Comparison of ENCODE assay signal across 4 fruit fly cellular contexts in genomic region chr3R:12719627-12720343, dm6.
TF ChIP-seq lines count a peak whose summit lies in the region.

No protein-coding gene starts in this region.

TF ChIP-seq in whole organism, adult, 20 proteins besides CTCF, POLR2A, EP300 and RAD21 (continued from another document):
- TF ChIP-seq cic (GFP tag; optimal IDR thresholded peaks at IDR 0.05; lab: Kevin White, UChicago) (peak; percentile 86), kay (GFP tag; lab: Kevin White, UChicago; ENCODE audit: borderline replicate concordance) (peak; percentile 92)

TF ChIP-seq in whole organism, embryonic, 481 proteins besides CTCF, POLR2A, EP300 and RAD21 (continued from another document and continues in another):
- peak; percentile 76 for TF ChIP-seq row (GFP tag; IDR thresholded peaks at IDR 0.05; lab: Robert Waterston, UW)
- TF ChIP-seq unc-4 (GFP tag; IDR thresholded peaks at IDR 0.05; lab: Robert Waterston, UW; ENCODE audit: partially characterized antibody), result peak; percentile 20; the same call in 1 of the 2 replicates
- TF ChIP-seq CG8924 (tag; optimal IDR thresholded peaks at IDR 0.05; lab: Kevin White, UChicago), result peak; percentile 24
- peak; percentile 68 for TF ChIP-seq CG34376 (GFP tag; optimal IDR thresholded peaks at IDR 0.05; lab: Kevin White, UChicago)
- TF ChIP-seq Hmr (GFP tag; optimal IDR thresholded peaks at IDR 0.05; lab: Kevin White, UChicago), result peak; percentile 41
- no peak for TF ChIP-seq CG6791 (GFP tag; IDR thresholded peaks at IDR 0.05; lab: Robert Waterston, UW; ENCODE audit: partially characterized antibody)
- TF ChIP-seq CG12769 (tag; optimal IDR thresholded peaks at IDR 0.05; lab: Kevin White, UChicago), result peak; percentile 57
- TF ChIP-seq CG9727 (GFP tag; optimal IDR thresholded peaks at IDR 0.05; lab: Kevin White, UChicago), result peak; percentile 32
- no peak for TF ChIP-seq lov (optimal IDR thresholded peaks at IDR 0.05; lab: Kevin White, UChicago)
- TF ChIP-seq lov (GFP tag; IDR thresholded peaks at IDR 0.05; lab: Robert Waterston, UW), result 0 out of 3 replicates have a peak, but pooled peaks have one; percentile 17
- TF ChIP-seq CG9817 (tag; optimal IDR thresholded peaks at IDR 0.05; lab: Kevin White, UChicago), result no peak
- TF ChIP-seq Hr3 (GFP tag; optimal IDR thresholded peaks at IDR 0.05; lab: Kevin White, UChicago), result peak; percentile 23
- peak; percentile 52 for TF ChIP-seq Sox100B (GFP tag; optimal IDR thresholded peaks at IDR 0.05; lab: Kevin White, UChicago)
- peak; percentile 30 for TF ChIP-seq scrt (GFP tag; optimal IDR thresholded peaks at IDR 0.05; lab: Kevin White, UChicago)
- TF ChIP-seq kah (GFP tag; optimal IDR thresholded peaks at IDR 0.05; lab: Kevin White, UChicago), result no peak
- peak; percentile 71 to 90 for TF ChIP-seq Trl (optimal IDR thresholded peaks at IDR 0.05; lab: Kevin White, UChicago)
- TF ChIP-seq Trl (GFP tag; optimal IDR thresholded peaks at IDR 0.05; lab: Kevin White, UChicago), result no peak
- peak; percentile 16 for TF ChIP-seq HmgZ (tag; optimal IDR thresholded peaks at IDR 0.05; lab: Kevin White, UChicago)
- TF ChIP-seq sd (tag; optimal IDR thresholded peaks at IDR 0.05; lab: Kevin White, UChicago), result peak; percentile 38
- TF ChIP-seq ind (GFP tag; optimal IDR thresholded peaks at IDR 0.05; lab: Kevin White, UChicago), result peak; percentile 8
- no peak for TF ChIP-seq CG8478 (optimal IDR thresholded peaks at IDR 0.05; lab: Kevin White, UChicago)
- no peak for TF ChIP-seq usp (GFP tag; optimal IDR thresholded peaks at IDR 0.05; lab: Kevin White, UChicago)
- peak; percentile 45 for TF ChIP-seq Blimp-1 (GFP tag; optimal IDR thresholded peaks at IDR 0.05; lab: Kevin White, UChicago)
- no peak for TF ChIP-seq Ets65A (GFP tag; lab: Kevin White, UChicago)
- no peak for TF ChIP-seq CG7963 (GFP tag; IDR thresholded peaks at IDR 0.05; lab: Robert Waterston, UW; ENCODE audit: partially characterized antibody)
- TF ChIP-seq Pdp1 (GFP tag; optimal IDR thresholded peaks at IDR 0.05; lab: Kevin White, UChicago), result peak in 1 of 2 experiments; percentile 18
- TF ChIP-seq BtbVII (GFP tag; optimal IDR thresholded peaks at IDR 0.05; lab: Kevin White, UChicago), result peak; percentile 36
- no peak for TF ChIP-seq CG7271 (tag; optimal IDR thresholded peaks at IDR 0.05; lab: Kevin White, UChicago)
- TF ChIP-seq ranshi (GFP tag; IDR thresholded peaks at IDR 0.05; lab: Robert Waterston, UW), result no peak
- no peak for TF ChIP-seq CG9797 (GFP tag; optimal IDR thresholded peaks at IDR 0.05; lab: Kevin White, UChicago)
- TF ChIP-seq CG42726 (GFP tag; IDR thresholded peaks at IDR 0.05; lab: Robert Waterston, UW; ENCODE audit: partially characterized antibody), result 0 out of 2 replicates have a peak, but pooled peaks have one; percentile 29
- no peak for TF ChIP-seq kni (GFP tag; optimal IDR thresholded peaks at IDR 0.05; lab: Kevin White, UChicago)
- TF ChIP-seq CG32532 (GFP tag; IDR thresholded peaks at IDR 0.05; lab: Robert Waterston, UW), result peak; percentile 53
- no peak for TF ChIP-seq corto (GFP tag; optimal IDR thresholded peaks at IDR 0.05; lab: Kevin White, UChicago)
- TF ChIP-seq p53 (GFP tag; optimal IDR thresholded peaks at IDR 0.05; lab: Kevin White, UChicago), result no peak
- TF ChIP-seq salm (tag; optimal IDR thresholded peaks at IDR 0.05; lab: Kevin White, UChicago), result no peak
- peak; percentile 71 for TF ChIP-seq nom (GFP tag; optimal IDR thresholded peaks at IDR 0.05; lab: Kevin White, UChicago)
- peak; percentile 80 for TF ChIP-seq CG15479 (GFP tag; optimal IDR thresholded peaks at IDR 0.05; lab: Kevin White, UChicago)
- peak; percentile 9 for TF ChIP-seq mirr (GFP tag; optimal IDR thresholded peaks at IDR 0.05; lab: Kevin White, UChicago)
- TF ChIP-seq caup (GFP tag; optimal IDR thresholded peaks at IDR 0.05; lab: Kevin White, UChicago; ENCODE audit: severe bottlenecking), result peak; percentile 42
- TF ChIP-seq CG15269 (tag; optimal IDR thresholded peaks at IDR 0.05; lab: Kevin White, UChicago), result peak; percentile 49
- peak; percentile 12 for TF ChIP-seq CG6254 (GFP tag; optimal IDR thresholded peaks at IDR 0.05; lab: Kevin White, UChicago)

TF ChIP-seq in whole organism, prepupa, 60 proteins besides CTCF, POLR2A, EP300 and RAD21 (continued from another document):
- TF ChIP-seq achi (GFP tag; optimal IDR thresholded peaks at IDR 0.05; lab: Kevin White, UChicago) (peak; percentile 66), Eip93F (GFP tag; optimal IDR thresholded peaks at IDR 0.05; lab: Kevin White, UChicago) (no peak), CG8319 (GFP tag; optimal IDR thresholded peaks at IDR 0.05; lab: Kevin White, UChicago) (peak; percentile 56), CG6792 (GFP tag; optimal IDR thresholded peaks at IDR 0.05; lab: Kevin White, UChicago) (peak; percentile 65), cyc (GFP tag; optimal IDR thresholded peaks at IDR 0.05; lab: Kevin White, UChicago) (peak; percentile 19), CG34406 (GFP tag; optimal IDR thresholded peaks at IDR 0.05; lab: Kevin White, UChicago) (peak; percentile 79), Hr38 (GFP tag; optimal IDR thresholded peaks at IDR 0.05; lab: Kevin White, UChicago) (no peak), CG8632 (GFP tag; optimal IDR thresholded peaks at IDR 0.05; lab: Kevin White, UChicago) (peak; percentile 80), Eip78C (GFP tag; lab: Kevin White, UChicago) (peak; percentile 80), eg (GFP tag; IDR thresholded peaks at IDR 0.05; lab: Robert Waterston, UW) (peak; percentile 50), CG6854 (GFP tag; optimal IDR thresholded peaks at IDR 0.05; lab: Kevin White, UChicago) (peak; percentile 55), Sox15 (GFP tag; optimal IDR thresholded peaks at IDR 0.05; lab: Kevin White, UChicago) (no peak), CG3919 (GFP tag; optimal IDR thresholded peaks at IDR 0.05; lab: Kevin White, UChicago) (peak; percentile 63), lz (GFP tag; optimal IDR thresholded peaks at IDR 0.05; lab: Kevin White, UChicago) (peak; percentile 38), OdsH (GFP tag; optimal IDR thresholded peaks at IDR 0.05; lab: Kevin White, UChicago) (peak; percentile 47), pdm3 (GFP tag; optimal IDR thresholded peaks at IDR 0.05; lab: Kevin White, UChicago) (peak; percentile 44), Sox102F (GFP tag; optimal IDR thresholded peaks at IDR 0.05; lab: Kevin White, UChicago) (peak; percentile 53), CG3032 (tag; optimal IDR thresholded peaks at IDR 0.05; lab: Kevin White, UChicago) (peak; percentile 66), CG11294 (GFP tag; IDR thresholded peaks at IDR 0.05; lab: Robert Waterston, UW) (peak; percentile 41), Lpt (GFP tag; optimal IDR thresholded peaks at IDR 0.05; lab: Kevin White, UChicago) (no peak), Blimp-1 (GFP tag; optimal IDR thresholded peaks at IDR 0.05; lab: Kevin White, UChicago) (peak; percentile 44), CG31627 (GFP tag; optimal IDR thresholded peaks at IDR 0.05; lab: Kevin White, UChicago) (peak; percentile 19), spab (GFP tag; optimal IDR thresholded peaks at IDR 0.05; lab: Kevin White, UChicago) (peak; percentile 47), topi (GFP tag; optimal IDR thresholded peaks at IDR 0.05; lab: Kevin White, UChicago) (peak; percentile 44), esn (GFP tag; optimal IDR thresholded peaks at IDR 0.05; lab: Kevin White, UChicago) (peak; percentile 68), CG8119 (GFP tag; IDR thresholded peaks at IDR 0.05; lab: Robert Waterston, UW) (peak; percentile 51; the same call in 1 of the 3 replicates), CG7368 (GFP tag; optimal IDR thresholded peaks at IDR 0.05; lab: Kevin White, UChicago) (peak; percentile 33), CG11902 (GFP tag; optimal IDR thresholded peaks at IDR 0.05; lab: Kevin White, UChicago) (peak; percentile 25), salr (GFP tag; optimal IDR thresholded peaks at IDR 0.05; lab: Kevin White, UChicago) (peak in 1 of 2 experiments; percentile 38), CG1621 (tag; optimal IDR thresholded peaks at IDR 0.05; lab: Kevin White, UChicago) (peak; percentile 13), CG10669 (GFP tag; optimal IDR thresholded peaks at IDR 0.05; lab: Kevin White, UChicago) (peak; percentile 64), Sox14 (GFP tag; optimal IDR thresholded peaks at IDR 0.05; lab: Kevin White, UChicago) (peak; percentile 9), Hr4 (GFP tag; optimal IDR thresholded peaks at IDR 0.05; lab: Kevin White, UChicago) (peak; percentile 41), CG9139 (GFP tag; optimal IDR thresholded peaks at IDR 0.05; lab: Kevin White, UChicago) (peak; percentile 22), CG6808 (GFP tag; optimal IDR thresholded peaks at IDR 0.05; lab: Kevin White, UChicago) (peak; percentile 50), Ets96B (tag; optimal IDR thresholded peaks at IDR 0.05; lab: Kevin White, UChicago) (peak; percentile 78), CG11762 (GFP tag; optimal IDR thresholded peaks at IDR 0.05; lab: Kevin White, UChicago; ENCODE audit: insufficient read depth) (no peak), ss (GFP tag; optimal IDR thresholded peaks at IDR 0.05; lab: Kevin White, UChicago) (peak; percentile 49), Gug (GFP tag; IDR thresholded peaks at IDR 0.05; lab: Robert Waterston, UW) (no peak), acj6 (GFP tag; optimal IDR thresholded peaks at IDR 0.05; lab: Kevin White, UChicago) (peak; percentile 56)

TF ChIP-seq in whole organism, wandering third instar larva, 38 proteins besides CTCF, POLR2A, EP300 and RAD21 (continued from another document):
- TF ChIP-seq foxo (GFP tag; optimal IDR thresholded peaks at IDR 0.05; lab: Kevin White, UChicago) (peak in 1 of 2 experiments; percentile 68), sv (GFP tag; optimal IDR thresholded peaks at IDR 0.05; lab: Kevin White, UChicago) (no peak), dmrt93B (GFP tag; optimal IDR thresholded peaks at IDR 0.05; lab: Kevin White, UChicago) (peak; percentile 38), usp (GFP tag; optimal IDR thresholded peaks at IDR 0.05; lab: Kevin White, UChicago) (no peak), OdsH (GFP tag; optimal IDR thresholded peaks at IDR 0.05; lab: Kevin White, UChicago) (peak; percentile 27), psq (GFP tag; optimal IDR thresholded peaks at IDR 0.05; lab: Kevin White, UChicago) (peak; percentile 62)
TF ChIP-seq in whole organism, wandering third instar larva: peak in this region for 17.
